Worm (Caenorhabditis elegans) whole organism, mixed stage, embryonic: Measurements from ENCODE around the gene nas-15.

Experiments
- blmp-1 ChIP-seq: fragments of 150-350 bp; optimal IDR thresholded peaks from 2 replicates; lab custom pipeline; 2014; ENCODE audit warnings: missing biosample characterization, missing genetic modification characterization
- ces-1 ChIP-seq: fragments of 150-350 bp; optimal IDR thresholded peaks from 2 replicates; lab custom pipeline; 2014; ENCODE audit warnings: missing biosample characterization, missing genetic modification reagents, missing genetic modification characterization
- lin-13 ChIP-seq: fragments of 150-350 bp; optimal IDR thresholded peaks from 2 replicates; lab custom pipeline; 2014; ENCODE audit warnings: missing biosample characterization, missing genetic modification characterization
- mep-1 ChIP-seq: fragments of 150-350 bp; optimal IDR thresholded peaks from 2 replicates; lab custom pipeline; 2017; ENCODE audit warnings: missing biosample characterization, missing genetic modification reagents, missing genetic modification characterization, inconsistent platforms
- pha-4 ChIP-seq: fragments of 150-350 bp; optimal IDR thresholded peaks from 2 replicates; lab custom pipeline; 2018; ENCODE audit warnings: missing biosample characterization, missing genetic modification reagents, missing genetic modification characterization
- snpc-4 ChIP-seq: fragments of 150-350 bp; optimal IDR thresholded peaks from 2 replicates; lab custom pipeline; 2014; ENCODE audit warnings: missing biosample characterization, missing genetic modification characterization

DNA sequence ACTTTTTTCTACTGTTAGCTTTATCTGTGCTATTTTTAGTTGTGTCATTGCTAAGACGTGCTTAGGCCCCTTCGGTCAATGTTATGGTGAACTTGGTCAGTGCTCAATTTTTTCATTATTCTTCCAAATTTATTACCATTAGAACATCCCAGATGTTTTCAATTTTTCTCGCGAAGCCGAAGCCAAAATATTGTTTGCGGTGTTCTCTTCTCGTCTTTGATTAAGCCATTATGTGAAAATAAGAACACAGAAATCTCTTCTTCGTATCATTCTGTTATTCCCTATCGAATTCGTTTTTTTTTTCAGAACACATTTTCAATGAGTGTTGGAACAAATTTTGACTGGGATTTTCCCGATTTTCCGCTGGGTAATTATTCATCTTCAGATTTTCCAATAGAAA is 25.0 kb downstream of the nas-15 start, which contains the start of gene gtr-1:
- TF ChIP-seq mep-1 (tag; lab: Kevin White, UChicago) (no peak), blmp-1 (no peak), ces-1 (no peak), snpc-4 (no peak), pha-4 (no peak), lin-13 (tag; lab: Kevin White, UChicago) (no peak)
